Fruit fly (Drosophila melanogaster) whole organism, embryonic: Measurements from ENCODE around the gene CG2608.

ENCODE experiments used
- Antp ChIP-seq: fragments of 200-800 bp; sonication (Bioruptor generic); optimal IDR thresholded peaks from 3 replicates; lab custom pipeline; 2016; ENCODE audit warnings: missing biosample characterization, missing genetic modification characterization
- Atf3 ChIP-seq: fragments of 200-800 bp; sonication (Bioruptor generic); optimal IDR thresholded peaks from 3 replicates; lab custom pipeline; 2016; ENCODE audit warnings: missing biosample characterization, missing genetic modification characterization
- CG10366 ChIP-seq: fragments of 200-800 bp; sonication (Bioruptor generic); IDR thresholded peaks from 2 replicates; pipeline ENCODE4 v1.3.6; 2022; ENCODE audit warnings: missing biosample characterization, missing genetic modification characterization
- CG10462 ChIP-seq: fragments of 200-800 bp; sonication (Bioruptor generic); optimal IDR thresholded peaks from 2 replicates; lab custom pipeline; 2016; ENCODE audit warnings: missing biosample characterization, missing genetic modification characterization
- CG11696 ChIP-seq: fragments of 200-800 bp; sonication (Bioruptor generic); IDR thresholded peaks from 2 replicates; pipeline ENCODE4 v1.3.6; 2022; ENCODE audit warnings: missing biosample characterization, missing genetic modification characterization
- CG12391 ChIP-seq: fragments of 200-800 bp; sonication (Bioruptor generic); optimal IDR thresholded peaks from 3 replicates; lab custom pipeline; 2018; ENCODE audit warnings: missing biosample characterization, mild to moderate bottlenecking, missing genetic modification characterization, moderate library complexity
- CG12744 ChIP-seq: fragments of 200-800 bp; sonication (Bioruptor generic); optimal IDR thresholded peaks from 2 replicates; lab custom pipeline; 2016; ENCODE audit warnings: missing biosample characterization, missing genetic modification characterization
- CG13296 ChIP-seq: fragments of 200-800 bp; sonication (Bioruptor generic); optimal IDR thresholded peaks from 3 replicates; lab custom pipeline; 2018; ENCODE audit warnings: missing biosample characterization, mild to moderate bottlenecking, missing genetic modification characterization
- CG14667 ChIP-seq: fragments of 200-800 bp; sonication (Bioruptor generic); IDR thresholded peaks from 2 replicates; pipeline ENCODE4 v1.3.6; 2022; ENCODE audit warnings: missing biosample characterization, missing genetic modification characterization
- CG17186 ChIP-seq: fragments of 200-800 bp; sonication (Bioruptor generic); optimal IDR thresholded peaks from 3 replicates; lab custom pipeline; 2017; ENCODE audit warnings: missing biosample characterization, missing genetic modification reagents, missing genetic modification characterization
- CG1832 ChIP-seq: fragments of 200-800 bp; sonication (Bioruptor generic); optimal IDR thresholded peaks from 2 replicates; lab custom pipeline; 2017; ENCODE audit warnings: missing biosample characterization, mild to moderate bottlenecking, missing genetic modification characterization, inconsistent platforms
- CG30020 ChIP-seq: fragments of 200-800 bp; optimal IDR thresholded peaks from 2 replicates; lab custom pipeline; 2019; ENCODE audit warnings: missing biosample characterization, mild to moderate bottlenecking, missing genetic modification characterization, moderate library complexity
- CG32767 ChIP-seq: fragments of 200-800 bp; sonication (Bioruptor generic); IDR thresholded peaks from 2 replicates; pipeline ENCODE4 v1.3.6; 2022; ENCODE audit warnings: missing biosample characterization, missing genetic modification characterization
- CG4360 ChIP-seq: fragments of 200-800 bp; sonication (Bioruptor generic); IDR thresholded peaks from 2 replicates; pipeline ENCODE4 v1.3.6; 2022; ENCODE audit warnings: missing biosample characterization, missing genetic modification characterization
- CG4617 ChIP-seq: fragments of 200-800 bp; sonication (Bioruptor generic); optimal IDR thresholded peaks from 3 replicates; lab custom pipeline; 2016; ENCODE audit warnings: missing biosample characterization, missing genetic modification characterization, borderline replicate concordance
- CG4730 ChIP-seq: fragments of 200-800 bp; sonication (Bioruptor generic); IDR thresholded peaks from 2 replicates; pipeline ENCODE4 v1.3.6; 2022; ENCODE audit warnings: missing biosample characterization, missing genetic modification characterization
- CG5953 ChIP-seq: fragments of 200-800 bp; sonication (Bioruptor generic); IDR thresholded peaks from 2 replicates; pipeline ENCODE4 v1.3.6; 2022; ENCODE audit warnings: missing biosample characterization, missing genetic modification characterization
- CG6791 ChIP-seq: fragments of 200-800 bp; sonication (Bioruptor generic); IDR thresholded peaks from 3 replicates; pipeline ENCODE4 v1.3.6; 2022; ENCODE audit warnings: missing biosample characterization, missing genetic modification characterization; ENCODE audit not compliant: partially characterized antibody
- CG7357 ChIP-seq: fragments of 200-800 bp; sonication (Bioruptor generic); IDR thresholded peaks from 3 replicates; pipeline ENCODE4 v1.3.6; 2022; ENCODE audit warnings: missing biosample characterization, missing genetic modification characterization
- CG7372 ChIP-seq: fragments of 200-800 bp; sonication (Bioruptor generic); IDR thresholded peaks from 2 replicates; pipeline ENCODE4 v1.3.6; 2022; ENCODE audit warnings: missing biosample characterization, missing genetic modification characterization
- CG7745 ChIP-seq: fragments of 200-800 bp; sonication (Bioruptor generic); optimal IDR thresholded peaks from 2 replicates; lab custom pipeline; 2018; ENCODE audit warnings: missing biosample characterization, mild to moderate bottlenecking, missing genetic modification characterization, moderate library complexity
- CG8765 ChIP-seq: fragments of 200-800 bp; sonication (Bioruptor generic); IDR thresholded peaks from 2 replicates; pipeline ENCODE4 v1.3.6; 2022; ENCODE audit warnings: missing biosample characterization, missing genetic modification characterization
- CG8924 ChIP-seq: fragments of 200-800 bp; optimal IDR thresholded peaks from 3 replicates; lab custom pipeline; 2019; ENCODE audit warnings: missing biosample characterization, mild to moderate bottlenecking, missing genetic modification characterization, moderate library complexity
- CkIIα-i1 ChIP-seq: fragments of 200-800 bp; sonication (Bioruptor generic); IDR thresholded peaks from 2 replicates; pipeline ENCODE4 v1.3.6; 2022; ENCODE audit warnings: missing biosample characterization, missing genetic modification characterization
- Dad ChIP-seq: fragments of 200-800 bp; sonication (Bioruptor generic); optimal IDR thresholded peaks from 3 replicates; lab custom pipeline; 2016; ENCODE audit warnings: missing biosample characterization, missing genetic modification characterization
- Dref ChIP-seq: fragments of 200-800 bp; sonication (Bioruptor generic); IDR thresholded peaks from 2 replicates; pipeline ENCODE4 v1.3.6; 2022; ENCODE audit warnings: missing biosample characterization, missing genetic modification characterization
- Drgx ChIP-seq: fragments of 200-800 bp; sonication (Bioruptor generic); IDR thresholded peaks from 2 replicates; pipeline ENCODE4 v1.3.6; 2022; ENCODE audit warnings: missing biosample characterization, missing genetic modification characterization
- Fer2 ChIP-seq: fragments of 200-800 bp; sonication (Bioruptor generic); optimal IDR thresholded peaks from 2 replicates; lab custom pipeline; 2018; ENCODE audit warnings: missing biosample characterization, mild to moderate bottlenecking, missing genetic modification characterization, moderate library complexity
- Fer3 ChIP-seq: fragments of 200-800 bp; sonication (Bioruptor generic); optimal IDR thresholded peaks from 2 replicates; lab custom pipeline; 2018; ENCODE audit warnings: missing biosample characterization, mild to moderate bottlenecking, missing genetic modification characterization, moderate library complexity
- Gsc ChIP-seq: fragments of 200-800 bp; sonication (Bioruptor generic); IDR thresholded peaks from 2 replicates; pipeline ENCODE4 v1.3.6; 2022; ENCODE audit warnings: missing biosample characterization, missing genetic modification characterization
- H2.0 ChIP-seq: fragments of 200-800 bp; sonication (Bioruptor generic); IDR thresholded peaks from 2 replicates; pipeline ENCODE4 v1.3.6; 2022; ENCODE audit warnings: missing biosample characterization, missing genetic modification characterization
- HLHmδ ChIP-seq: fragments of 200-800 bp; sonication (Bioruptor generic); optimal IDR thresholded peaks from 2 replicates; lab custom pipeline; 2018; ENCODE audit warnings: missing biosample characterization, mild to moderate bottlenecking, missing genetic modification characterization, moderate library complexity
- Optix ChIP-seq: fragments of 200-800 bp; sonication (Bioruptor generic); IDR thresholded peaks from 3 replicates; pipeline ENCODE4 v1.3.6; 2022; ENCODE audit warnings: missing biosample characterization, missing genetic modification characterization
- Side ChIP-seq: fragments of 200-800 bp; sonication (Bioruptor generic); optimal IDR thresholded peaks from 2 replicates; lab custom pipeline; 2016; ENCODE audit warnings: missing biosample characterization, missing genetic modification characterization
- Sin3A ChIP-seq: fragments of >200 bp; optimal IDR thresholded peaks from 2 replicates; lab custom pipeline; 2018
- Six4 ChIP-seq: fragments of 200-800 bp; sonication (Bioruptor generic); optimal IDR thresholded peaks from 2 replicates; lab custom pipeline; 2016; ENCODE audit warnings: missing biosample characterization, missing genetic modification characterization
- Trl ChIP-seq, 3 experiments: fragments of >200 bp in 2 of 3; fragments of 200-800 bp in 1 of 3; sonication (Bioruptor generic) in 1 of 3; optimal IDR thresholded peaks; 2 replicates in 1 of 3; 3 replicates in 2 of 3; lab custom pipeline; 2016 to 2017; ENCODE audit warnings: missing biosample characterization in 1 of 3, missing genetic modification characterization in 1 of 3
- bigmax ChIP-seq: fragments of 200-800 bp; sonication (Bioruptor generic); optimal IDR thresholded peaks from 2 replicates; lab custom pipeline; 2018; ENCODE audit warnings: missing biosample characterization, mild to moderate bottlenecking, missing genetic modification characterization
- chif ChIP-seq, 2 experiments: fragments of 200-800 bp; sonication (Bioruptor generic); optimal IDR thresholded peaks; 3 replicates each; lab custom pipeline; 2016; ENCODE audit warnings: missing biosample characterization in 2 of 2, missing genetic modification characterization in 2 of 2
- crc ChIP-seq: fragments of 200-800 bp; sonication (Bioruptor generic); optimal IDR thresholded peaks from 2 replicates; lab custom pipeline; 2016; ENCODE audit warnings: missing biosample characterization, missing genetic modification characterization
- dati ChIP-seq: fragments of 200-800 bp; sonication (Bioruptor generic); IDR thresholded peaks from 2 replicates; pipeline ENCODE4 v1.3.6; 2022; ENCODE audit warnings: missing biosample characterization, missing genetic modification characterization
- ham ChIP-seq: fragments of 200-800 bp; sonication (Bioruptor generic); IDR thresholded peaks from 2 replicates; pipeline ENCODE4 v1.3.6; 2022; ENCODE audit warnings: missing biosample characterization, missing genetic modification characterization
- her ChIP-seq: fragments of 200-800 bp; sonication (Bioruptor generic); optimal IDR thresholded peaks from 2 replicates; lab custom pipeline; 2016; ENCODE audit warnings: missing biosample characterization, missing genetic modification characterization
- jing ChIP-seq: fragments of 200-800 bp; sonication (Bioruptor generic); optimal IDR thresholded peaks from 2 replicates; lab custom pipeline; 2018; ENCODE audit warnings: missing biosample characterization, mild to moderate bottlenecking, missing genetic modification characterization
- kay ChIP-seq: fragments of 200-800 bp; sonication (Bioruptor generic); optimal IDR thresholded peaks from 2 replicates; lab custom pipeline; 2016; ENCODE audit warnings: missing biosample characterization, missing genetic modification characterization
- lmd ChIP-seq: fragments of 200-800 bp; sonication (Bioruptor generic); IDR thresholded peaks from 2 replicates; pipeline ENCODE4 v1.3.6; 2022; ENCODE audit warnings: missing biosample characterization, missing genetic modification characterization
- lola ChIP-seq, 3 experiments: fragments of >200 bp in 2 of 3; fragments of 200-800 bp in 1 of 3; sonication (Bioruptor generic) in 1 of 3; optimal IDR thresholded peaks; 2 replicates each; lab custom pipeline; 2017 to 2019; ENCODE audit warnings: missing biosample characterization in 3 of 3, missing genetic modification characterization in 3 of 3, mild to moderate bottlenecking in 1 of 3, moderate library complexity in 1 of 3
- nerfin-2 ChIP-seq: fragments of 200-800 bp; sonication (Bioruptor generic); IDR thresholded peaks from 2 replicates; pipeline ENCODE4 v1.3.6; 2022; ENCODE audit warnings: missing biosample characterization, missing genetic modification characterization; ENCODE audit not compliant: partially characterized antibody
- odd ChIP-seq: fragments of 200-800 bp; sonication (Bioruptor generic); optimal IDR thresholded peaks from 2 replicates; lab custom pipeline; 2017; ENCODE audit warnings: missing biosample characterization, mild to moderate bottlenecking, missing genetic modification characterization
- pros ChIP-seq: fragments of 200-800 bp; sonication (Bioruptor generic); optimal IDR thresholded peaks from 3 replicates; lab custom pipeline; 2019; ENCODE audit warnings: missing biosample characterization, mild to moderate bottlenecking, missing genetic modification characterization, moderate library complexity
- rib ChIP-seq: fragments of 200-800 bp; sonication (Bioruptor generic); IDR thresholded peaks from 2 replicates; pipeline ENCODE4 v1.3.6; 2022; ENCODE audit warnings: missing biosample characterization, missing genetic modification characterization
- scrt ChIP-seq: fragments of 200-800 bp; sonication (Bioruptor generic); optimal IDR thresholded peaks from 2 replicates; lab custom pipeline; 2018; ENCODE audit warnings: missing biosample characterization, mild to moderate bottlenecking, missing genetic modification characterization, moderate library complexity
- trem ChIP-seq: fragments of 200-800 bp; optimal IDR thresholded peaks from 3 replicates; lab custom pipeline; 2019; ENCODE audit warnings: missing biosample characterization, mild to moderate bottlenecking, missing genetic modification characterization, moderate library complexity

Gene CG2608

dm6 chr2L:20638413-20638812 is 7.2 kb upstream of the CG2608 start (continued):
- TF ChIP-seq Atf3 (GFP tag; lab: Kevin White, UChicago) (no peak), Optix (GFP tag; lab: Robert Waterston, UW) (no peak), Fer2 (tag; lab: Kevin White, UChicago) (no peak), CG6791 (peak; percentile 48; the same call in 2 of the 3 replicates), CG4360 (GFP tag; lab: Robert Waterston, UW) (no peak), odd (GFP tag; lab: Kevin White, UChicago) (no peak), CG8924 (tag; lab: Kevin White, UChicago) (no peak), CG5953 (GFP tag; lab: Robert Waterston, UW) (no peak), CG10462 (GFP tag; lab: Kevin White, UChicago) (no peak), ham (GFP tag; lab: Robert Waterston, UW) (no peak), nerfin-2 (no peak), HLHmδ (GFP tag; lab: Kevin White, UChicago) (no peak), chif (GFP tag; optimal IDR thresholded peaks at IDR 0.05; lab: Kevin White, UChicago) (no peak), CG8765 (GFP tag; lab: Robert Waterston, UW) (no peak), CG14667 (GFP tag; lab: Robert Waterston, UW) (no peak), CG7357 (GFP tag; lab: Robert Waterston, UW) (no peak), rib (no peak), CG13296 (GFP tag; lab: Kevin White, UChicago) (no peak), CG12391 (tag; lab: Kevin White, UChicago) (no peak), bigmax (no peak), jing (GFP tag; lab: Kevin White, UChicago) (no peak), Dad (GFP tag; lab: Kevin White, UChicago) (no peak), pros (GFP tag; lab: Kevin White, UChicago) (peak; percentile 24), crc (GFP tag; lab: Kevin White, UChicago) (no peak), CG12744 (GFP tag; lab: Kevin White, UChicago) (no peak), CG10366 (GFP tag; lab: Robert Waterston, UW) (no peak), CG7372 (GFP tag; lab: Robert Waterston, UW) (no peak), her (GFP tag; lab: Kevin White, UChicago) (no peak), CG1832 (GFP tag; lab: Kevin White, UChicago) (peak; percentile 45), Trl (optimal IDR thresholded peaks at IDR 0.05; lab: Kevin White, UChicago) (peak; percentile 78 to 82), Trl (GFP tag; optimal IDR thresholded peaks at IDR 0.05; lab: Kevin White, UChicago) (no peak), trem (tag; lab: Kevin White, UChicago) (peak; percentile 68), Antp (no peak), CG32767 (GFP tag; lab: Robert Waterston, UW) (no peak), lmd (GFP tag; lab: Robert Waterston, UW) (no peak), Six4 (no peak), dati (no peak), CG7745 (tag; lab: Kevin White, UChicago) (no peak), lola (GFP tag; optimal IDR thresholded peaks at IDR 0.05; lab: Kevin White, UChicago) (no peak), kay (GFP tag; lab: Kevin White, UChicago) (no peak), Dref (no peak), Drgx (GFP tag; lab: Robert Waterston, UW) (no peak), Fer3 (tag; lab: Kevin White, UChicago) (no peak), CG4730 (no peak), Side (GFP tag; lab: Kevin White, UChicago) (no peak), H2.0 (GFP tag; lab: Robert Waterston, UW) (no peak), CkIIα-i1 (no peak), CG4617 (GFP tag; lab: Kevin White, UChicago) (no peak), Gsc (no peak), Sin3A (lab: Kevin White, UChicago) (no peak), scrt (GFP tag; lab: Kevin White, UChicago) (no peak), CG30020 (tag; lab: Kevin White, UChicago) (no peak), CG11696 (GFP tag; lab: Robert Waterston, UW) (no peak), CG17186 (GFP tag; lab: Kevin White, UChicago) (peak; percentile 25)
